Fruit fly (Drosophila melanogaster): Measurements from ENCODE around the gene CG17572.

CG17572 gene

dm6 chr2L:19074099-19074828, at the start of gene CG17572:
Gene CG17572, minus strand, starts transcription at chr2L:19074149.
- TF ChIP-seq ttk (optimal IDR thresholded peaks at IDR 0.05) (no peak), Sin3A (optimal IDR thresholded peaks at IDR 0.05) (no peak), Myc (optimal IDR thresholded peaks at IDR 0.05) (no peak), h (optimal IDR thresholded peaks at IDR 0.05) (no peak), psq (optimal IDR thresholded peaks at IDR 0.05) (no peak), insv (optimal IDR thresholded peaks at IDR 0.05) (no peak)

- TF ChIP-seq Myc (optimal IDR thresholded peaks at IDR 0.05) (no peak), insv (optimal IDR thresholded peaks at IDR 0.05) (no peak), h (optimal IDR thresholded peaks at IDR 0.05) (no peak), psq (optimal IDR thresholded peaks at IDR 0.05) (no peak), ttk (optimal IDR thresholded peaks at IDR 0.05) (no peak)
Observed at dm6 chr2L:19123472-19124070, 49.6 kb upstream of the CG17572 start, which contains the start of gene Phb1. Gene Phb1, minus strand, starts transcription at chr2L:19123869.

- TF ChIP-seq ttk (optimal IDR thresholded peaks at IDR 0.05) (no peak), psq (optimal IDR thresholded peaks at IDR 0.05) (no peak), Myc (optimal IDR thresholded peaks at IDR 0.05) (no peak)
Observed at dm6 chr2L:19120984-19121383, 47.0 kb upstream of the CG17572 start.

dm6 chr2L:19120196-19120950, 46.4 kb upstream of the CG17572 start, which contains the start of gene Ddc:
Gene Ddc, minus strand, starts transcription at chr2L:19120306.
- no peak for TF ChIP-seq Sin3A (optimal IDR thresholded peaks at IDR 0.05)
- no peak for TF ChIP-seq Myc (optimal IDR thresholded peaks at IDR 0.05)
- no peak for TF ChIP-seq ttk (optimal IDR thresholded peaks at IDR 0.05)
- no peak for TF ChIP-seq h (optimal IDR thresholded peaks at IDR 0.05)
- no peak for TF ChIP-seq insv (optimal IDR thresholded peaks at IDR 0.05)
- no peak for TF ChIP-seq psq (optimal IDR thresholded peaks at IDR 0.05)

dm6 chr2L:19114183-19114776, 40.3 kb upstream of the CG17572 start, which contains the start of gene CG10561:
Gene CG10561, plus strand, starts transcription at chr2L:19114401.
- no peak for TF ChIP-seq insv (optimal IDR thresholded peaks at IDR 0.05)

dm6 chr2L:19112200-19112599, 38.3 kb upstream of the CG17572 start:
- no peak for TF ChIP-seq psq (optimal IDR thresholded peaks at IDR 0.05)
- no peak for TF ChIP-seq ttk (optimal IDR thresholded peaks at IDR 0.05)
- no peak for TF ChIP-seq insv (optimal IDR thresholded peaks at IDR 0.05)
- no peak for TF ChIP-seq Myc (optimal IDR thresholded peaks at IDR 0.05)

- TF ChIP-seq Sin3A (optimal IDR thresholded peaks at IDR 0.05): no peak
- TF ChIP-seq h (optimal IDR thresholded peaks at IDR 0.05): no peak
- no peak for TF ChIP-seq insv (optimal IDR thresholded peaks at IDR 0.05)
- TF ChIP-seq ttk (optimal IDR thresholded peaks at IDR 0.05): no peak
- no peak for TF ChIP-seq Myc (optimal IDR thresholded peaks at IDR 0.05)
- no peak for TF ChIP-seq psq (optimal IDR thresholded peaks at IDR 0.05)
Observed at dm6 chr2L:19111729-19112128, 37.8 kb upstream of the CG17572 start.

dm6 chr2L:19111137-19111536, 37.2 kb upstream of the CG17572 start:
- no peak for TF ChIP-seq h (optimal IDR thresholded peaks at IDR 0.05)
- TF ChIP-seq insv (optimal IDR thresholded peaks at IDR 0.05): no peak
- TF ChIP-seq psq (optimal IDR thresholded peaks at IDR 0.05): no peak
- no peak for TF ChIP-seq Myc (optimal IDR thresholded peaks at IDR 0.05)
- no peak for TF ChIP-seq ttk (optimal IDR thresholded peaks at IDR 0.05)
- no peak for TF ChIP-seq Sin3A (optimal IDR thresholded peaks at IDR 0.05)

dm6 chr2L:19109625-19110204, 35.8 kb upstream of the CG17572 start, which contains the start of gene amd:
Gene amd, plus strand, starts transcription at chr2L:19110154.
- TF ChIP-seq insv (optimal IDR thresholded peaks at IDR 0.05) (no peak), psq (optimal IDR thresholded peaks at IDR 0.05) (no peak), ttk (optimal IDR thresholded peaks at IDR 0.05) (no peak), Sin3A (optimal IDR thresholded peaks at IDR 0.05) (no peak)

dm6 chr2L:19108377-19108876, 34.5 kb upstream of the CG17572 start, which contains the start of gene Lim3:
Gene Lim3, minus strand, starts transcription at chr2L:19108427.
- TF ChIP-seq Myc (optimal IDR thresholded peaks at IDR 0.05) (no peak), Sin3A (optimal IDR thresholded peaks at IDR 0.05) (no peak), insv (optimal IDR thresholded peaks at IDR 0.05) (no peak), ttk (optimal IDR thresholded peaks at IDR 0.05) (no peak), psq (optimal IDR thresholded peaks at IDR 0.05) (no peak), h (optimal IDR thresholded peaks at IDR 0.05) (no peak)

dm6 chr2L:19106235-19106634, 32.3 kb upstream of the CG17572 start:
- TF ChIP-seq ttk (optimal IDR thresholded peaks at IDR 0.05): no peak
- TF ChIP-seq h (optimal IDR thresholded peaks at IDR 0.05): no peak
- no peak for TF ChIP-seq Sin3A (optimal IDR thresholded peaks at IDR 0.05)
- no peak for TF ChIP-seq psq (optimal IDR thresholded peaks at IDR 0.05)
- no peak for TF ChIP-seq Myc (optimal IDR thresholded peaks at IDR 0.05)
- TF ChIP-seq insv (optimal IDR thresholded peaks at IDR 0.05): no peak

Measured in Kc167 (cell line).